Fruit fly (Drosophila melanogaster): Measurements from ENCODE around the gene pnr.

The pnr gene

DNA sequence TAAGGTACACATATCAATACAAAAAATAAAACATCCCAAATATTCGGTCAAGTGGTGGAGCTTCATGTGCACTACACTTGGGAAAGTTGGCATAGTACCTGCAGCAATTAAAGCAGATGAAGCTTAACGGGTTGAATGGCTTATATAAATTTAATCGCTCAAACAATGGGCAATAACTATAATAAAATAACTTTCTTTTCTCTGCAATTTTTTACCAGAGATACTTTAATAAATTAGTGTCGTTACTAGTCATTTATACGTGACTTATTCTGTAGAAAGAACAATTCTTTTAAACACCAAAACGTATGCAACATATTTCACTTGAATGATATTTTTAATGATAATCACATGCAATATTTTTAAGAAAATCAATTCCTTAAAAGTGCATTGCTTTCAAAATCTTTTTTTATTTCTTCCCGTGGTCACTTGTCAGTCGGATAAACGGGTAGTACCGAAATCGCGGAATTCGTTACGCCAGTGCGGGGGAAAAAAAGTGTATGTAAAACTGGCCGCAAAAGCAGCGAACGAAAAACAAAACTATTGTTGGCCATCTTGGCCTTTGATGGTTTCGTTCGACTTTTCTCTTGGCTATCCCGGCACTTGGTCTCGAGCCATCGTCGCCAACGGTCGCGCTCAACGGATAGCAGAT is 17.1 kb downstream of the pnr start, which contains the start of gene Jhbp4 (continued):
- TF ChIP-seq Met (GFP tag; optimal IDR thresholded peaks at IDR 0.05): peak; percentile 27
- TF ChIP-seq CG6163 (GFP tag; IDR thresholded peaks at IDR 0.05): 0 out of 3 replicates have a peak, but pooled peaks have one; percentile 12
- TF ChIP-seq achi (GFP tag; optimal IDR thresholded peaks at IDR 0.05): peak; percentile 46
- TF ChIP-seq cyc (GFP tag; optimal IDR thresholded peaks at IDR 0.05): no peak
- TF ChIP-seq CG6808 (GFP tag; optimal IDR thresholded peaks at IDR 0.05): peak; percentile 24
- TF ChIP-seq CG10669 (GFP tag; optimal IDR thresholded peaks at IDR 0.05): no peak
- TF ChIP-seq CG11762 (GFP tag; optimal IDR thresholded peaks at IDR 0.05; ENCODE audit: insufficient read depth): no peak
- no peak for TF ChIP-seq Ets21C (GFP tag; optimal IDR thresholded peaks at IDR 0.05)
- no peak for TF ChIP-seq Smox (GFP tag; optimal IDR thresholded peaks at IDR 0.05)
- TF ChIP-seq Eip75B (GFP tag; optimal IDR thresholded peaks at IDR 0.05): peak; percentile 28
- TF ChIP-seq eg (GFP tag; IDR thresholded peaks at IDR 0.05): no peak
- peak; percentile 29 for TF ChIP-seq acj6 (GFP tag; optimal IDR thresholded peaks at IDR 0.05)
- no peak for TF ChIP-seq CG8319 (GFP tag; optimal IDR thresholded peaks at IDR 0.05)
- TF ChIP-seq CG10631 (GFP tag; optimal IDR thresholded peaks at IDR 0.05): peak; percentile 39

- TF ChIP-seq ss (GFP tag; optimal IDR thresholded peaks at IDR 0.05): no peak
- no peak for TF ChIP-seq CG10631 (GFP tag; optimal IDR thresholded peaks at IDR 0.05)
- TF ChIP-seq Eip78C (GFP tag): no peak
- no peak for TF ChIP-seq fd85E (GFP tag; optimal IDR thresholded peaks at IDR 0.05)
- TF ChIP-seq net (GFP tag; optimal IDR thresholded peaks at IDR 0.05): no peak
- no peak for TF ChIP-seq CG6792 (GFP tag; optimal IDR thresholded peaks at IDR 0.05)
These were observed 20.2 kb downstream of the pnr start, which contains the start of gene Jhbp5 for dm6 chr3R:16046030-16046429. Jhbp5 (minus strand) TSS chr3R:16046130.

DNA sequence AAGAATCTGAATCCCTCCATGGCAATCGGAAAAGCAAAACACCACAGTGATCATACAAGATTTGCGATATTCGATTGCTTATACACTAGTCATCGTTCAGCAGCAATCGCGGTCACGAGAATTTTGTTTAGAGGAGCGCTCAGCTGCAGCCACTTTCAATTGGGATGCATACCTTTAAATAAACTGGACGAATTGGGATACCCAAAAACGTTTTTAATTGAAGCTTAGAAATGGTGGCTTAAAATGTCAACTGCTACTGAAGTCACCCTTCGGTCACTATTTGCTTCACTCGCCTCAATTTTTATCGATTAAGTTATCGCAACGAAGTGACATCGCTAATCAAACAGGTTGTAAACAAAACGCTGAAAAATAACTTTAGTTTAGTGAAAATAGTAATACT is 23.5 kb downstream of the pnr start, which contains the start of the genes IKKbeta and CG5013:
Gene IKKbeta (minus strand): TSS at position 53 of the 400 bp plus-strand sequence.
Gene CG5013 (plus strand): TSS at position 302 of the 400 bp plus-strand sequence.
- TF ChIP-seq Ets21C (GFP tag; optimal IDR thresholded peaks at IDR 0.05) (no peak), Sox15 (GFP tag; optimal IDR thresholded peaks at IDR 0.05) (peak; percentile 15), pdm3 (GFP tag; optimal IDR thresholded peaks at IDR 0.05) (no peak), fd85E (GFP tag; optimal IDR thresholded peaks at IDR 0.05) (no peak), CG11762 (GFP tag; optimal IDR thresholded peaks at IDR 0.05; ENCODE audit: insufficient read depth) (no peak), CG16779 (tag; optimal IDR thresholded peaks at IDR 0.05) (no peak), CG10669 (GFP tag; optimal IDR thresholded peaks at IDR 0.05) (no peak), achi (GFP tag; optimal IDR thresholded peaks at IDR 0.05) (no peak), CG4318 (GFP tag; optimal IDR thresholded peaks at IDR 0.05) (no peak), Eip78C (GFP tag) (peak; percentile 73), CG15336 (GFP tag; IDR thresholded peaks at IDR 0.05) (0 out of 2 replicates have a peak, but pooled peaks have one; percentile 13), acj6 (GFP tag; optimal IDR thresholded peaks at IDR 0.05) (no peak), CG6276 (GFP tag; optimal IDR thresholded peaks at IDR 0.05) (no peak), CG34406 (GFP tag; optimal IDR thresholded peaks at IDR 0.05) (no peak), Eip93F (GFP tag; optimal IDR thresholded peaks at IDR 0.05) (no peak), net (GFP tag; optimal IDR thresholded peaks at IDR 0.05) (no peak), CG3032 (tag; optimal IDR thresholded peaks at IDR 0.05) (peak; percentile 60), CG3919 (GFP tag; optimal IDR thresholded peaks at IDR 0.05) (peak; percentile 34), Ets96B (tag; optimal IDR thresholded peaks at IDR 0.05) (peak; percentile 23), lz (GFP tag; optimal IDR thresholded peaks at IDR 0.05) (peak; percentile 50), Hr38 (GFP tag; optimal IDR thresholded peaks at IDR 0.05) (no peak), esn (GFP tag; optimal IDR thresholded peaks at IDR 0.05) (peak; percentile 60), vri (GFP tag; optimal IDR thresholded peaks at IDR 0.05) (no peak), CG11294 (GFP tag; IDR thresholded peaks at IDR 0.05) (no peak), CG6792 (GFP tag; optimal IDR thresholded peaks at IDR 0.05) (no peak), topi (GFP tag; optimal IDR thresholded peaks at IDR 0.05) (peak; percentile 49), dac (GFP tag; optimal IDR thresholded peaks at IDR 0.05) (no peak), CG6854 (GFP tag; optimal IDR thresholded peaks at IDR 0.05) (no peak), CG8319 (GFP tag; optimal IDR thresholded peaks at IDR 0.05) (no peak), CG1621 (tag; optimal IDR thresholded peaks at IDR 0.05) (peak; percentile 7), CG8632 (GFP tag; optimal IDR thresholded peaks at IDR 0.05) (no peak), Smox (GFP tag; optimal IDR thresholded peaks at IDR 0.05) (no peak), CG9139 (GFP tag; optimal IDR thresholded peaks at IDR 0.05) (no peak), Sox102F (GFP tag; optimal IDR thresholded peaks at IDR 0.05) (peak; percentile 30), eg (GFP tag; IDR thresholded peaks at IDR 0.05) (0 out of 3 replicates have a peak, but pooled peaks have one; percentile 23), salr (GFP tag; optimal IDR thresholded peaks at IDR 0.05) (no peak), CG6808 (GFP tag; optimal IDR thresholded peaks at IDR 0.05) (no peak), Met (GFP tag; optimal IDR thresholded peaks at IDR 0.05) (no peak), spab (GFP tag; optimal IDR thresholded peaks at IDR 0.05) (no peak), CG6163 (GFP tag; IDR thresholded peaks at IDR 0.05) (no peak), Hr39 (GFP tag; optimal IDR thresholded peaks at IDR 0.05) (peak; percentile 45)

Measured in whole organism, prepupa.